Worm (Caenorhabditis elegans): ENCODE measurements around the gene egl-36.

egl-36 gene

DNA sequence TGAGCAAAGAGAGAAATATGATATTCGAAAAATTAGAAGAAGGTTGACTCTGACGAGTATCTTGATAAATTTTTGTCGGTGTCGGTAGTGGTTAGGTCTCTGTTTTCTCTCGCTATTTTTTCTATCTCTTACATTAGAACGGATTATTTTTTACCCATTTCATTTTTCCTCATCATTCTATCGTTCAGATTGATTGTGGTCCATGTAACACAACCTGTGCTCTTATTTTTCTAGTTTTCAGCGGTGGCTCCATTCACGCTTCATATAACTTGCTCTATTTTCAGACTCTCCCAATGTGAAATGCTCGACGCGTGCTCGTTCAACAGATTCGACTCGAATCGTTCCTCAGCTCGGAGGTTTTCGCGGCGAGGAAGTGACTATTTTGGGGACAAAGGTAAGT lies at the start of gene egl-36:
Gene egl-36 (plus strand): TSS at position 301 of the 400 bp plus-strand sequence.
- TF ChIP-seq hrde-1 (tag; optimal IDR thresholded peaks at IDR 0.05; ENCODE audit: borderline replicate concordance) (no peak), ztf-3 (GFP tag; optimal IDR thresholded peaks at IDR 0.05) (no peak), repo-1 (tag; optimal IDR thresholded peaks at IDR 0.05) (no peak), nfya-1 (tag; optimal IDR thresholded peaks at IDR 0.05; ENCODE audit: borderline replicate concordance, insufficient read depth) (no peak), F57A8.1 (GFP tag; optimal IDR thresholded peaks at IDR 0.05) (no peak), madf-6 (GFP tag; IDR thresholded peaks at IDR 0.05) (no peak), F39B2.1 (GFP tag; IDR thresholded peaks at IDR 0.05) (no peak), ceh-100 (GFP tag; IDR thresholded peaks at IDR 0.05) (no peak), aptf-3 (GFP tag; IDR thresholded peaks at IDR 0.05) (no peak), F49E8.2 (tag; optimal IDR thresholded peaks at IDR 0.05; ENCODE audit: insufficient read depth) (no peak), mcd-1 (GFP tag; IDR thresholded peaks at IDR 0.05) (no peak), athp-1 (tag; optimal IDR thresholded peaks at IDR 0.05) (no peak), attf-3 (GFP tag; conservative IDR thresholded peaks at IDR 0.05) (no peak), ama-1 (optimal IDR thresholded peaks at IDR 0.05) (no peak), ama-1 (GFP tag; optimal IDR thresholded peaks at IDR 0.05) (no peak), cebp-1 (GFP tag; IDR thresholded peaks at IDR 0.05) (no peak), cebp-1 (tag; optimal IDR thresholded peaks at IDR 0.05) (no peak), dox-1 (GFP tag; IDR thresholded peaks at IDR 0.05) (no peak), F57C9.4 (tag; optimal IDR thresholded peaks at IDR 0.05) (no peak)

DNA sequence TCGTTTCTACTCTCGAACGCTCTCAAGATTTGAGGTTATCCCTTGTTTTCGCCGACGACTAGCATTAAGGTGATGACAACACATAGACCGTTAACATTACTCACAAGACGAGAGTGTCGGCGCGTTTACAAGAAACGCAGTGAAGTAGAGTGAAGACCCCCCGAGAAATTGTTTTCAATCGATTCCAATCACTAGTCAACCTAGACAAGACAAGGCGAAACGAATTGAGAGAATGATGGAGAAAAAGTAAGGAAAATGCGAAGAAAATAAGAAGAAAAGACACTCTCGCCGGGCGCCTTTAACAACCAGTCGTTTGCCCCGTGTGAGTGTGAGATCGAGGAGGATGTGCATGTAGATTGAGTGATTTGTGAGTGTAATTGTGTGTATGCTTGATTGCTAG lies 49.6 kb upstream of the egl-36 start:
- TF ChIP-seq K12H6.12 (tag; optimal IDR thresholded peaks at IDR 0.05) = peak; percentile 4
- TF ChIP-seq sptf-2 (GFP tag; optimal IDR thresholded peaks at IDR 0.05) = no peak
- TF ChIP-seq Y79H2A.3 (GFP tag; conservative IDR thresholded peaks at IDR 0.05) = no peak
- TF ChIP-seq nhr-80 (tag; optimal IDR thresholded peaks at IDR 0.05) = peak; percentile 77
- peak; percentile 31 for TF ChIP-seq ztf-26 (tag; optimal IDR thresholded peaks at IDR 0.05)
- peak; percentile 19 for TF ChIP-seq lin-40 (tag; optimal IDR thresholded peaks at IDR 0.05)
- peak; percentile 43 for TF ChIP-seq F23B12.7 (tag; optimal IDR thresholded peaks at IDR 0.05; ENCODE audit: insufficient read depth)
- no peak for TF ChIP-seq cebp-1 (GFP tag; IDR thresholded peaks at IDR 0.05)
- TF ChIP-seq cebp-1 (tag; optimal IDR thresholded peaks at IDR 0.05) = peak; percentile 50
- TF ChIP-seq attf-5 (GFP tag; optimal IDR thresholded peaks at IDR 0.05) = peak; percentile 57
- peak; percentile 35 for TF ChIP-seq somi-1 (GFP tag; optimal IDR thresholded peaks at IDR 0.05)
- no peak for TF ChIP-seq lsy-27 (tag; optimal IDR thresholded peaks at IDR 0.05; ENCODE audit: borderline replicate concordance, insufficient read depth)
- no peak for TF ChIP-seq nfya-2 (GFP tag; IDR thresholded peaks at IDR 0.05)
- TF ChIP-seq attf-3 (GFP tag; conservative IDR thresholded peaks at IDR 0.05) = no peak
- TF ChIP-seq egrh-3 (GFP tag; IDR thresholded peaks at IDR 0.05) = no peak
- TF ChIP-seq dox-1 (GFP tag; IDR thresholded peaks at IDR 0.05) = 0 out of 2 replicates have a peak, but pooled peaks have one; percentile 41
- TF ChIP-seq ceh-27 (GFP tag; optimal IDR thresholded peaks at IDR 0.05) = peak; percentile 2
- no peak for TF ChIP-seq dpff-1 (tag; optimal IDR thresholded peaks at IDR 0.05)
- no peak for TF ChIP-seq ekl-4 (GFP tag; IDR thresholded peaks at IDR 0.05)

DNA sequence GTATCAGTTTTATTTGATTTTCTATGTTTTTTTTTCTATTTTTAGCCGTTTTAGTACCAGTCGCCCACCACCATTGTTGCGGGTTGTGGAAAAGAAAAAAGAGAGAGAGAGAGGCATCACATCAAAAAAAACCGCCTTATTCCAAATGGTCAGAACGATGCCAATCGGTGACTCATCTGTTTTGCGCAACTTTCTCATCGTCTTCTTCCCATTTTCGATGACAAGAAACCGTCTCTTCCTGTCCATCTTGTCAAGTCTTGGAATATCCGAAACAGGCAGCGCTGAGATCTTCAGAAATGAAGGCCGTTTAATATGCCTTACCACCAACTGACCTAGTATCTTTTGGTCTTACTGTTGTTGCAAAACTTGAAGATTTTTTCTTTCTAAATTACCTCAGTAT lies 47.6 kb upstream of the egl-36 start:
- no peak for TF ChIP-seq egrh-3 (GFP tag; IDR thresholded peaks at IDR 0.05)

DNA sequence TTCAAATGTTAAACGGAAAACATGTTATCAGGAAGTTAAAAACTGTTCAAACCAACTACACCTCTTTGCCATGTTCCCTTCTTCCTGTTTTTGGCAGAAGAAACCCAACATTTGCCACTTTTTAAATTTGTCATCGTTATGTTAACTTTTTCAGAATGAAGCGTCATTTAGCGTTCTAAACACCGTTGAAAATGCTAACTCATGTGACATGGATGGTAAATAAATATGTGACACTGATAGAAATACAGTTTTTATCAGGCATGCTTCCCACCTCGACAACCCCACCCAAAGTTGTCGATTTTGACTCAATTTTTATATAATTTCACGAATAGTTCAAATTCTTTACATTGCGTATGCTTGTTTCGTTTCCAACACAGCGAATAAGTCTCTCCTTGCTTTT lies 46.8 kb upstream of the egl-36 start:
- TF ChIP-seq sea-2 (GFP tag; IDR thresholded peaks at IDR 0.05) (no peak), lir-1 (GFP tag; conservative IDR thresholded peaks at IDR 0.05) (no peak), nfya-1 (tag; optimal IDR thresholded peaks at IDR 0.05; ENCODE audit: borderline replicate concordance, insufficient read depth) (no peak), ets-4 (GFP tag; optimal IDR thresholded peaks at IDR 0.05) (peak; percentile 20), efl-1 (GFP tag; optimal IDR thresholded peaks at IDR 0.05) (no peak), hlh-12 (tag; optimal IDR thresholded peaks at IDR 0.05) (no peak), F57C9.4 (tag; optimal IDR thresholded peaks at IDR 0.05) (no peak), ztf-28 (GFP tag; IDR thresholded peaks at IDR 0.05) (no peak), nhr-80 (tag; optimal IDR thresholded peaks at IDR 0.05) (peak; percentile 79), F39B2.1 (GFP tag; IDR thresholded peaks at IDR 0.05) (no peak), bed-2 (GFP tag; IDR thresholded peaks at IDR 0.05) (no peak), egl-44 (GFP tag; IDR thresholded peaks at IDR 0.05) (0 out of 2 replicates have a peak, but pooled peaks have one; percentile 21), F49E8.2 (tag; optimal IDR thresholded peaks at IDR 0.05; ENCODE audit: insufficient read depth) (no peak), ztf-25 (GFP tag; IDR thresholded peaks at IDR 0.05) (no peak), F52B5.7 (tag; optimal IDR thresholded peaks at IDR 0.05) (no peak), dox-1 (GFP tag; IDR thresholded peaks at IDR 0.05) (0 out of 2 replicates have a peak, but pooled peaks have one; percentile 26), hsf-1 (GFP tag; IDR thresholded peaks at IDR 0.05) (no peak)
